Worm (Caenorhabditis elegans) whole organism, late embryonic: ENCODE measurements around the gene Y54F10BM.23.

Experiments used
- hlh-13 ChIP-seq: fragments of 200-800 bp; sonication (Bioruptor generic); optimal IDR thresholded peaks from 2 replicates; lab custom pipeline; 2018; ENCODE audit warnings: mild to moderate bottlenecking, missing genetic modification characterization, missing compliant biosample characterization
- hlh-15 ChIP-seq: sonication (generic microtip); optimal IDR thresholded peaks from 2 replicates; lab custom pipeline; 2016; ENCODE audit warnings: missing genetic modification characterization, missing compliant biosample characterization
- hlh-8 ChIP-seq: sonication (generic microtip); optimal IDR thresholded peaks from 2 replicates; lab custom pipeline; 2016; ENCODE audit warnings: missing genotype, missing genetic modification characterization, missing compliant biosample characterization
- nfya-1 ChIP-seq: sonication (generic microtip); optimal IDR thresholded peaks from 2 replicates; lab custom pipeline; 2017; ENCODE audit warnings: missing genetic modification characterization, mild to moderate bottlenecking, missing compliant biosample characterization, antibody characterized with exemption, moderate library complexity
- pha-4 ChIP-seq: fragments of 150-350 bp; optimal IDR thresholded peaks from 2 replicates; lab custom pipeline; 2018; ENCODE audit warnings: missing biosample characterization, missing genetic modification reagents, missing genetic modification characterization
- unc-55 ChIP-seq: sonication (generic microtip); optimal IDR thresholded peaks from 2 replicates; lab custom pipeline; 2017; ENCODE audit warnings: missing biosample characterization, missing genetic modification reagents, missing genetic modification characterization

- TF ChIP-seq hlh-15 (tag; lab: Kevin White, UChicago) (no peak), nfya-1 (tag; lab: Kevin White, UChicago) (no peak), unc-55 (GFP tag; lab: Kevin White, UChicago) (no peak), hlh-8 (tag; lab: Kevin White, UChicago) (no peak), pha-4 (no peak), hlh-13 (GFP tag; lab: Kevin White, UChicago) (no peak)
These were observed 47.0 kb downstream of the Y54F10BM.23 start, which contains the start of gene fbxa-47 for ce11 chrIII:2232360-2232759.
